Fruit fly (Drosophila melanogaster): ENCODE data around the gene CG44038.

Gene CG44038

dm6 chr3R:12219497-12219896 lies 41.3 kb upstream of the CG44038 start, which contains the start of gene Cog1 (continued):
- TF ChIP-seq Dll (GFP tag; IDR thresholded peaks at IDR 0.05; ENCODE audit: partially characterized antibody) (peak; percentile 84), run (tag; optimal IDR thresholded peaks at IDR 0.05) (no peak), Side (GFP tag; optimal IDR thresholded peaks at IDR 0.05) (no peak), BEAF-32 (GFP tag; optimal IDR thresholded peaks at IDR 0.05) (peak; percentile 72), her (GFP tag; optimal IDR thresholded peaks at IDR 0.05) (no peak), amos (GFP tag; IDR thresholded peaks at IDR 0.05; ENCODE audit: partially characterized antibody) (peak; percentile 72), CG7928 (GFP tag; optimal IDR thresholded peaks at IDR 0.05) (no peak), sna (GFP tag; IDR thresholded peaks at IDR 0.05; ENCODE audit: partially characterized antibody) (peak; percentile 88), MBD-R2 (GFP tag; IDR thresholded peaks at IDR 0.05) (peak; percentile 65; the same call in 1 of the 2 replicates), CG12299 (tag; optimal IDR thresholded peaks at IDR 0.05) (no peak), mld (GFP tag; IDR thresholded peaks at IDR 0.05; ENCODE audit: partially characterized antibody) (no peak), Myb (GFP tag; optimal IDR thresholded peaks at IDR 0.05) (peak; percentile 72), pzg (GFP tag; optimal IDR thresholded peaks at IDR 0.05) (peak; percentile 42), sug (tag; optimal IDR thresholded peaks at IDR 0.05) (no peak), toy (GFP tag; IDR thresholded peaks at IDR 0.05) (no peak), Doc3 (GFP tag; IDR thresholded peaks at IDR 0.05; ENCODE audit: partially characterized antibody) (peak; percentile 75), Sry-β (GFP tag; optimal IDR thresholded peaks at IDR 0.05) (no peak), sens (GFP tag) (peak; percentile 13), Kr (GFP tag; optimal IDR thresholded peaks at IDR 0.05) (no peak), crol (GFP tag; IDR thresholded peaks at IDR 0.05) (no peak), H15 (GFP tag; IDR thresholded peaks at IDR 0.05) (no peak), CG6791 (GFP tag; IDR thresholded peaks at IDR 0.05; ENCODE audit: partially characterized antibody) (peak; percentile 71), CG10267 (tag; optimal IDR thresholded peaks at IDR 0.05) (no peak), ro (GFP tag; IDR thresholded peaks at IDR 0.05) (no peak), CG10565 (GFP tag; optimal IDR thresholded peaks at IDR 0.05) (no peak), HLH4C (GFP tag; IDR thresholded peaks at IDR 0.05; ENCODE audit: partially characterized antibody) (peak; percentile 63; the same call in 2 of the 3 replicates), Dref (GFP tag; IDR thresholded peaks at IDR 0.05) (peak; percentile 74), knrl (GFP tag; IDR thresholded peaks at IDR 0.05; ENCODE audit: partially characterized antibody) (peak; percentile 55; the same call in 2 of the 3 replicates), lov (optimal IDR thresholded peaks at IDR 0.05) (no peak), lov (GFP tag; IDR thresholded peaks at IDR 0.05) (no peak), Dfd (GFP tag; optimal IDR thresholded peaks at IDR 0.05) (no peak), CG2120 (GFP tag; optimal IDR thresholded peaks at IDR 0.05) (no peak), cg (GFP tag; optimal IDR thresholded peaks at IDR 0.05) (no peak)

- TF ChIP-seq CG6683 (GFP tag; optimal IDR thresholded peaks at IDR 0.05) (no peak), fru (optimal IDR thresholded peaks at IDR 0.05) (no peak), nerfin-2 (GFP tag; IDR thresholded peaks at IDR 0.05; ENCODE audit: partially characterized antibody) (no peak), ewg (GFP tag; optimal IDR thresholded peaks at IDR 0.05) (peak; percentile 58), tin (GFP tag; optimal IDR thresholded peaks at IDR 0.05) (peak; percentile 81), CG4404 (GFP tag; IDR thresholded peaks at IDR 0.05) (0 out of 2 replicates have a peak, but pooled peaks have one; percentile 35), Oli (tag; optimal IDR thresholded peaks at IDR 0.05) (peak; percentile 88), en (GFP tag; optimal IDR thresholded peaks at IDR 0.05) (peak; percentile 72), CTCF (GFP tag; optimal IDR thresholded peaks at IDR 0.05) (no peak), Deaf1 (tag; optimal IDR thresholded peaks at IDR 0.05) (peak; percentile 94), CG9727 (GFP tag; optimal IDR thresholded peaks at IDR 0.05) (peak; percentile 79), crp (GFP tag; optimal IDR thresholded peaks at IDR 0.05) (peak in 1 of 2 experiments; percentile 61), Bgb (GFP tag; IDR thresholded peaks at IDR 0.05; ENCODE audit: partially characterized antibody) (no peak), CG3065 (GFP tag; optimal IDR thresholded peaks at IDR 0.05) (peak; percentile 66), trh (GFP tag; optimal IDR thresholded peaks at IDR 0.05) (peak; percentile 36), sna (GFP tag; IDR thresholded peaks at IDR 0.05; ENCODE audit: partially characterized antibody) (no peak), CG12299 (tag; optimal IDR thresholded peaks at IDR 0.05) (peak; percentile 84), CG11560 (tag; IDR thresholded peaks at IDR 0.05) (peak; percentile 66; the same call in 2 of the 3 replicates), row (GFP tag; IDR thresholded peaks at IDR 0.05) (peak; percentile 90), Awh (GFP tag; IDR thresholded peaks at IDR 0.05) (peak; percentile 69; the same call in 1 of the 2 replicates)
Observed at dm6 chr3R:12221366-12221916, 39.3 kb upstream of the CG44038 start, which contains the start of gene CG4860. CG4860 (minus strand) TSS chr3R:12221464.

All from whole organism, embryonic.